Worm (Caenorhabditis elegans) whole organism, young adult: Measurements from ENCODE around the gene sta-2.

Experiments used
- B0261.1 ChIP-seq: sonication (generic microtip); optimal IDR thresholded peaks from 2 replicates; lab custom pipeline; 2016; ENCODE audit warnings: mild to moderate bottlenecking, missing genetic modification characterization, moderate library complexity, missing compliant biosample characterization
- F49E8.2 ChIP-seq: sonication (generic microtip); optimal IDR thresholded peaks from 3 replicates; lab custom pipeline; 2017; ENCODE audit warnings: missing genetic modification characterization, mild to moderate bottlenecking, missing compliant biosample characterization, antibody characterized with exemption, moderate library complexity; ENCODE audit not compliant: insufficient read depth
- Y53F4B.3 ChIP-seq: fragments of 200-800 bp; sonication (Bioruptor generic); IDR thresholded peaks from 2 replicates; pipeline ENCODE4 v1.3.6; 2022; ENCODE audit warnings: missing genetic modification reagents, missing genetic modification characterization, missing compliant biosample characterization
- Y95B8A.8 ChIP-seq: fragments of 200-800 bp; sonication (Bioruptor generic); IDR thresholded peaks from 2 replicates; pipeline ENCODE4 v1.3.6; 2022; ENCODE audit warnings: missing genetic modification reagents, missing genetic modification characterization, missing compliant biosample characterization
- athp-1 ChIP-seq: sonication (generic microtip); optimal IDR thresholded peaks from 2 replicates; lab custom pipeline; 2017; ENCODE audit warnings: mild to moderate bottlenecking, missing genetic modification characterization, missing compliant biosample characterization
- dpl-1 ChIP-seq: fragments of 150-350 bp; optimal IDR thresholded peaks from 2 replicates; lab custom pipeline; 2014; ENCODE audit warnings: missing biosample characterization, missing genetic modification reagents, missing genetic modification characterization
- gei-17 ChIP-seq: fragments of 200-800 bp; sonication (Bioruptor generic); optimal IDR thresholded peaks from 2 replicates; lab custom pipeline; 2018; ENCODE audit warnings: mild to moderate bottlenecking, missing genetic modification characterization, missing compliant biosample characterization
- hmg-1.2 ChIP-seq: fragments of 200-800 bp; sonication (Bioruptor generic); IDR thresholded peaks from 2 replicates; pipeline ENCODE4 v1.3.6; 2022; ENCODE audit warnings: missing genetic modification reagents, missing genetic modification characterization, missing compliant biosample characterization
- hmg-20 ChIP-seq: fragments of 200-800 bp; sonication (Bioruptor generic); IDR thresholded peaks from 2 replicates; pipeline ENCODE4 v1.3.6; 2022; ENCODE audit warnings: missing genetic modification reagents, missing genetic modification characterization, missing compliant biosample characterization
- madf-10 ChIP-seq: sonication (generic microtip); optimal IDR thresholded peaks from 2 replicates; lab custom pipeline; 2016; ENCODE audit warnings: mild to moderate bottlenecking, missing genetic modification characterization, missing compliant biosample characterization
- snpc-4 ChIP-seq, 5 experiments: fragments of 150-350 bp in 1 of 5; sonication (generic microtip) in 4 of 5; optimal IDR thresholded peaks; 2 replicates each; lab custom pipeline; 2014 to 2018; ENCODE audit warnings: missing genetic modification characterization in 5 of 5, missing biosample characterization in 3 of 5, antibody characterized with exemption in 2 of 5, mild to moderate bottlenecking in 2 of 5, missing compliant biosample characterization in 2 of 5, missing genotype in 2 of 5, moderate library complexity in 2 of 5, missing genetic modification reagents in 1 of 5
- unc-62 ChIP-seq: fragments of 150-350 bp; optimal IDR thresholded peaks from 2 replicates; lab custom pipeline; 2014; ENCODE audit warnings: missing biosample characterization, missing genetic modification reagents, missing genetic modification characterization
- ztf-6 ChIP-seq: fragments of 200-800 bp; sonication (Bioruptor generic); IDR thresholded peaks from 2 replicates; pipeline ENCODE4 v1.3.6; 2022; ENCODE audit warnings: missing genetic modification reagents, missing genetic modification characterization, missing compliant biosample characterization

- TF ChIP-seq Y53F4B.3 (GFP tag; lab: Robert Waterston, UW): no peak
- no peak for TF ChIP-seq snpc-4 (GFP tag; optimal IDR thresholded peaks at IDR 0.05; lab: Kevin White, UChicago)
- TF ChIP-seq snpc-4 (tag; optimal IDR thresholded peaks at IDR 0.05; lab: Kevin White, UChicago): no peak
- no peak for TF ChIP-seq hmg-1.2 (GFP tag; lab: Robert Waterston, UW)
- no peak for TF ChIP-seq F49E8.2 (tag; lab: Kevin White, UChicago)
- TF ChIP-seq ztf-6: no peak
- no peak for TF ChIP-seq dpl-1 (GFP tag; lab: Kevin White, UChicago)
- no peak for TF ChIP-seq unc-62 (GFP tag; lab: Kevin White, UChicago)
- TF ChIP-seq athp-1 (tag; lab: Kevin White, UChicago): no peak
- TF ChIP-seq madf-10: no peak
- no peak for TF ChIP-seq Y95B8A.8 (GFP tag; lab: Robert Waterston, UW)
- TF ChIP-seq B0261.1 (tag; lab: Kevin White, UChicago): no peak
- no peak for TF ChIP-seq gei-17 (GFP tag; lab: Kevin White, UChicago)
- TF ChIP-seq hmg-20 (GFP tag; lab: Robert Waterston, UW): no peak
These were observed 23.5 kb downstream of the sta-2 start for ce11 chrV:9764552-9764951.
